Worm (Caenorhabditis elegans) whole organism, L4 larva: ENCODE measurements around the gene F17C11.11.
A peak's percentile ranks its signal among the peaks of the same experiment; 100 is the strongest.

Source experiments
- D1046.2 ChIP-seq: fragments of 200-800 bp; sonication (Bioruptor generic); IDR thresholded peaks from 2 replicates; pipeline ENCODE4 v1.3.6; 2022; ENCODE audit warnings: missing genetic modification characterization, missing compliant biosample characterization
- F44E2.7 ChIP-seq: fragments of 200-800 bp; sonication (Bioruptor generic); IDR thresholded peaks from 2 replicates; pipeline ENCODE4 v2.1.2; 2022; ENCODE audit warnings: missing genetic modification characterization, missing compliant biosample characterization
- Y105C5A.15 ChIP-seq: fragments of 200-800 bp; sonication (Bioruptor generic); IDR thresholded peaks from 2 replicates; pipeline ENCODE4 v1.3.6; 2022; ENCODE audit warnings: missing genetic modification characterization, missing compliant biosample characterization
- ZK546.5 ChIP-seq, 2 experiments: sonication (generic microtip); optimal IDR thresholded peaks; 2 replicates each; lab custom pipeline; 2017; ENCODE audit warnings: missing biosample characterization in 2 of 2, missing genetic modification characterization in 2 of 2
- aha-1 ChIP-seq: fragments of 150-350 bp; peaks from one replicate; lab custom pipeline; 2014; ENCODE audit warnings: missing biosample characterization, missing genetic modification characterization
- ama-1 ChIP-seq: fragments of 150-350 bp; optimal IDR thresholded peaks from 2 replicates; lab custom pipeline; 2014; ENCODE audit warnings: inconsistent platforms, mixed read lengths
- ceh-20 ChIP-seq: fragments of 200-800 bp; sonication (Bioruptor generic); IDR thresholded peaks from 2 replicates; pipeline ENCODE4 v1.3.6; 2022; ENCODE audit warnings: missing genetic modification reagents, missing genetic modification characterization, missing compliant biosample characterization
- ceh-28 ChIP-seq: fragments of 150-350 bp; optimal IDR thresholded peaks from 2 replicates; lab custom pipeline; 2014; ENCODE audit warnings: missing biosample characterization, missing genetic modification reagents, missing genetic modification characterization
- ceh-62 ChIP-seq: sonication (generic microtip); optimal IDR thresholded peaks from 2 replicates; lab custom pipeline; 2017; ENCODE audit warnings: missing biosample characterization, missing genetic modification characterization
- ces-1 ChIP-seq: fragments of 150-350 bp; sonication (generic microtip); optimal IDR thresholded peaks from 4 replicates; lab custom pipeline; 2014; ENCODE audit warnings: missing biosample characterization, missing genetic modification reagents, missing genetic modification characterization
- ctbp-1 ChIP-seq: fragments of 200-800 bp; sonication (Bioruptor generic); IDR thresholded peaks from 2 replicates; pipeline ENCODE4 v1.3.6; 2022; ENCODE audit warnings: missing genetic modification reagents, missing genetic modification characterization, missing compliant biosample characterization
- daf-12 ChIP-seq: fragments of 150-350 bp; optimal IDR thresholded peaks from 2 replicates; lab custom pipeline; 2014; ENCODE audit warnings: missing biosample characterization, missing genetic modification reagents, missing genetic modification characterization
- daf-16 ChIP-seq, 3 experiments: sonication (generic microtip); optimal IDR thresholded peaks; 2 replicates each; lab custom pipeline; 2016 to 2017; ENCODE audit warnings: missing genetic modification characterization in 3 of 3, missing genetic modification reagents in 3 of 3, mild to moderate bottlenecking in 2 of 3, missing compliant biosample characterization in 2 of 3, missing biosample characterization in 1 of 3, moderate library complexity in 1 of 3
- daf-8 ChIP-seq: fragments of 200-800 bp; sonication (Bioruptor generic); IDR thresholded peaks from 2 replicates; pipeline ENCODE4 v1.3.6; 2022; ENCODE audit warnings: missing genetic modification characterization, missing compliant biosample characterization
- dmd-8 ChIP-seq: fragments of 200-800 bp; sonication (Bioruptor generic); IDR thresholded peaks from 2 replicates; pipeline ENCODE4 v1.3.6; 2022; ENCODE audit warnings: missing genetic modification characterization, missing compliant biosample characterization
- egl-27 ChIP-seq: sonication (generic microtip); optimal IDR thresholded peaks from 3 replicates; lab custom pipeline; 2017; ENCODE audit warnings: missing biosample characterization, missing genetic modification reagents, missing genetic modification characterization
- egl-43 ChIP-seq: fragments of 200-800 bp; sonication (Bioruptor generic); IDR thresholded peaks from 2 replicates; pipeline ENCODE4 v1.3.6; 2022; ENCODE audit warnings: missing genetic modification reagents, missing genetic modification characterization, missing compliant biosample characterization
- fkh-10 ChIP-seq: fragments of 150-350 bp; optimal IDR thresholded peaks from 2 replicates; lab custom pipeline; 2014; ENCODE audit warnings: missing biosample characterization, missing genetic modification reagents, missing genetic modification characterization
- fos-1 ChIP-seq: fragments of 150-350 bp; optimal IDR thresholded peaks from 2 replicates; lab custom pipeline; 2014; ENCODE audit warnings: missing biosample characterization, missing genetic modification characterization
- hlh-11 ChIP-seq: fragments of 200-800 bp; sonication (Bioruptor generic); optimal IDR thresholded peaks from 2 replicates; lab custom pipeline; 2018; ENCODE audit warnings: mild to moderate bottlenecking, missing genetic modification characterization, missing compliant biosample characterization
- jun-1 ChIP-seq: fragments of 150-350 bp; optimal IDR thresholded peaks from 2 replicates; lab custom pipeline; 2014; ENCODE audit warnings: missing biosample characterization, missing genetic modification reagents, missing genetic modification characterization
- lin-38 ChIP-seq: fragments of 200-800 bp; sonication (Bioruptor generic); IDR thresholded peaks from 2 replicates; pipeline ENCODE4 v1.3.6; 2022; ENCODE audit warnings: missing genetic modification reagents, missing genetic modification characterization, missing compliant biosample characterization
- lsy-2 ChIP-seq, 2 experiments: fragments of 150-350 bp in 1 of 2; sonication (generic microtip) in 1 of 2; optimal IDR thresholded peaks; 2 replicates each; lab custom pipeline; 2014 to 2017; ENCODE audit warnings: missing biosample characterization in 2 of 2, missing genetic modification characterization in 2 of 2
- madf-5 ChIP-seq, 2 experiments: fragments of 200-800 bp; sonication (Bioruptor generic); IDR thresholded peaks; 2 replicates each; pipeline ENCODE4 v1.3.6; 2022; ENCODE audit warnings: missing compliant biosample characterization in 2 of 2, missing genetic modification characterization in 2 of 2
- mdl-1 ChIP-seq, 2 experiments: fragments of 150-350 bp in 1 of 2; sonication (generic microtip) in 1 of 2; optimal IDR thresholded peaks; 2 replicates each; lab custom pipeline; 2014 to 2017; ENCODE audit warnings: missing biosample characterization in 2 of 2, missing genetic modification characterization in 2 of 2
- mep-1 ChIP-seq: fragments of 150-350 bp; sonication (generic microtip); optimal IDR thresholded peaks from 3 replicates; lab custom pipeline; 2014; ENCODE audit warnings: missing biosample characterization, missing genetic modification characterization
- mes-2 ChIP-seq: sonication (generic microtip); optimal IDR thresholded peaks from 2 replicates; lab custom pipeline; 2016; ENCODE audit warnings: missing genotype, mild to moderate bottlenecking, missing genetic modification characterization, missing compliant biosample characterization; ENCODE audit not compliant: poor library complexity, severe bottlenecking
- nhr-10 ChIP-seq: fragments of 150-350 bp; optimal IDR thresholded peaks from 2 replicates; lab custom pipeline; 2014; ENCODE audit warnings: missing biosample characterization, missing genetic modification characterization
- nhr-111 ChIP-seq: fragments of 200-800 bp; sonication (Bioruptor generic); optimal IDR thresholded peaks from 2 replicates; lab custom pipeline; 2018; ENCODE audit warnings: mild to moderate bottlenecking, missing genetic modification characterization, missing compliant biosample characterization
- nhr-237 ChIP-seq: sonication (generic microtip); optimal IDR thresholded peaks from 2 replicates; lab custom pipeline; 2017; ENCODE audit warnings: missing biosample characterization, missing genetic modification characterization
- nhr-25 ChIP-seq: sonication (generic microtip); optimal IDR thresholded peaks from 2 replicates; lab custom pipeline; 2017; ENCODE audit warnings: missing genetic modification characterization, mild to moderate bottlenecking, missing compliant biosample characterization, antibody characterized with exemption, moderate library complexity, borderline replicate concordance; ENCODE audit not compliant: insufficient read depth
- nhr-28 ChIP-seq: fragments of 150-350 bp; optimal IDR thresholded peaks from 2 replicates; lab custom pipeline; 2014; ENCODE audit warnings: missing biosample characterization, missing genetic modification characterization
- nhr-41 ChIP-seq: fragments of 200-800 bp; sonication (Bioruptor generic); IDR thresholded peaks from 2 replicates; pipeline ENCODE4 v1.3.6; 2022; ENCODE audit warnings: missing genetic modification reagents, missing genetic modification characterization, missing compliant biosample characterization
- nhr-6 ChIP-seq: fragments of 150-350 bp; optimal IDR thresholded peaks from 2 replicates; lab custom pipeline; 2014; ENCODE audit warnings: missing biosample characterization, missing genetic modification characterization
- nhr-76 ChIP-seq: fragments of 150-350 bp; optimal IDR thresholded peaks from 2 replicates; lab custom pipeline; 2014; ENCODE audit warnings: missing biosample characterization, missing genetic modification characterization
- pha-4 ChIP-seq, 2 experiments: fragments of 150-350 bp in 1 of 2; fragments of 200-800 bp in 1 of 2; sonication (Bioruptor generic) in 1 of 2; IDR thresholded peaks in 1 of 2; optimal IDR thresholded peaks in 1 of 2; 2 replicates each; pipeline versions ENCODE4 v1.3.6 to Lab custom; 2014 to 2022; ENCODE audit warnings: missing genetic modification characterization in 2 of 2, missing genetic modification reagents in 2 of 2, missing biosample characterization in 1 of 2, missing compliant biosample characterization in 1 of 2
- php-3 ChIP-seq: fragments of 200-800 bp; sonication (Bioruptor generic); IDR thresholded peaks from 2 replicates; pipeline ENCODE4 v1.3.6; 2022; ENCODE audit warnings: missing genetic modification reagents, missing genetic modification characterization, missing compliant biosample characterization
- pqm-1 ChIP-seq: sonication (generic microtip); optimal IDR thresholded peaks from 2 replicates; lab custom pipeline; 2017; ENCODE audit warnings: missing biosample characterization, missing genetic modification characterization
- saeg-2 ChIP-seq: fragments of 200-800 bp; sonication (Bioruptor generic); IDR thresholded peaks from 2 replicates; pipeline ENCODE4 v1.3.6; 2022; ENCODE audit warnings: missing genetic modification reagents, missing genetic modification characterization, missing compliant biosample characterization
- sdz-12 ChIP-seq: fragments of 200-800 bp; sonication (Bioruptor generic); optimal IDR thresholded peaks from 2 replicates; lab custom pipeline; 2018; ENCODE audit warnings: mild to moderate bottlenecking, missing genetic modification characterization, missing compliant biosample characterization
- set-16 ChIP-seq: fragments of 200-800 bp; sonication (Bioruptor generic); IDR thresholded peaks from 2 replicates; pipeline ENCODE4 v1.3.6; 2022; ENCODE audit warnings: missing genetic modification reagents, missing genetic modification characterization, missing compliant biosample characterization
- tra-1 ChIP-seq: fragments of 200-800 bp; sonication (Bioruptor generic); IDR thresholded peaks from 2 replicates; pipeline ENCODE4 v1.3.6; 2022; ENCODE audit warnings: missing genetic modification reagents, missing genetic modification characterization, missing compliant biosample characterization
- unc-62 ChIP-seq, 3 experiments: fragments of 150-350 bp in 1 of 3; sonication (generic microtip); optimal IDR thresholded peaks in 2 of 3; peaks in 1 of 3; 1 replicate in 1 of 3; 2 replicates in 2 of 3; lab custom pipeline; 2014 to 2017; ENCODE audit warnings: missing biosample characterization in 3 of 3, missing genetic modification characterization in 3 of 3, missing genetic modification reagents in 3 of 3, missing genotype in 1 of 3
- vab-7 ChIP-seq: fragments of 200-800 bp; sonication (Bioruptor generic); IDR thresholded peaks from 2 replicates; pipeline ENCODE4 v1.3.6; 2022; ENCODE audit warnings: missing genetic modification reagents, missing genetic modification characterization, missing compliant biosample characterization
- zfp-3 ChIP-seq: fragments of 200-800 bp; sonication (Bioruptor generic); conservative IDR thresholded peaks from 2 replicates; pipeline ENCODE4 v1.3.6; 2022; ENCODE audit warnings: missing genetic modification reagents, missing genetic modification characterization, missing compliant biosample characterization
- zip-2 ChIP-seq: fragments of 150-350 bp; optimal IDR thresholded peaks from 2 replicates; lab custom pipeline; 2014; ENCODE audit warnings: missing biosample characterization, missing genetic modification characterization
- ztf-11 ChIP-seq: fragments of 150-350 bp; optimal IDR thresholded peaks from 2 replicates; lab custom pipeline; 2014; ENCODE audit warnings: missing biosample characterization, missing genetic modification characterization
- ztf-7 ChIP-seq: fragments of 150-350 bp; optimal IDR thresholded peaks from 2 replicates; lab custom pipeline; 2014; ENCODE audit warnings: missing biosample characterization, missing genetic modification characterization

Gene F17C11.11

DNA sequence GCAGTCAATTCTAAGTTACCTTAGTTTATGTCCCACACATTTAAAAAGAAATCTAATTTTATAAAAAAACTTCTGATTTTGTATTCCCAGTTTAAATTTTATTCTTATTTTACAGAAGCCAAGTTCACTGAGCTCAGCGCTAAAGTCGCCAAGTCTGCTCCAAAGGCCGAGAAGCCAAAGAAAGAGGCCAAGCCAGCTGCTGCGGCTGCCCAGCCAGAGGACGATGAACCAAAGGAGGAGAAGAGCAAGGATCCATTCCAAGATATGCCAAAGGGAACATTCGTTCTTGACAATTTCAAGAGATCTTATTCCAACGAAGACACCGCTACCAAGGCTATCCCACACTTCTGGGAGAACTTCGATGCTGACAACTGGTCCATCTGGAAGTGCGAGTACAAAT is 28.3 kb upstream of the F17C11.11 start:
- TF ChIP-seq sdz-12 (GFP tag; lab: Kevin White, UChicago), result peak; percentile 34
- TF ChIP-seq aha-1 (tag; lab: Kevin White, UChicago), result peak; percentile 78
- TF ChIP-seq nhr-10 (tag; lab: Kevin White, UChicago), result no peak
- peak; percentile 44 for TF ChIP-seq lin-38 (GFP tag; lab: Robert Waterston, UW)
- TF ChIP-seq madf-5 (GFP tag; IDR thresholded peaks at IDR 0.05; lab: Robert Waterston, UW), result 0 out of 4 replicates have a peak, but pooled peaks of 1 of the 2 experiments have one; percentile 48
- TF ChIP-seq set-16 (GFP tag; lab: Robert Waterston, UW), result peak; percentile 54
- no peak for TF ChIP-seq ZK546.5 (tag; optimal IDR thresholded peaks at IDR 0.05; lab: Kevin White, UChicago)
- 0 out of 2 replicates have a peak, but pooled peaks have one; percentile 44 for TF ChIP-seq egl-43 (GFP tag; lab: Robert Waterston, UW)

DNA sequence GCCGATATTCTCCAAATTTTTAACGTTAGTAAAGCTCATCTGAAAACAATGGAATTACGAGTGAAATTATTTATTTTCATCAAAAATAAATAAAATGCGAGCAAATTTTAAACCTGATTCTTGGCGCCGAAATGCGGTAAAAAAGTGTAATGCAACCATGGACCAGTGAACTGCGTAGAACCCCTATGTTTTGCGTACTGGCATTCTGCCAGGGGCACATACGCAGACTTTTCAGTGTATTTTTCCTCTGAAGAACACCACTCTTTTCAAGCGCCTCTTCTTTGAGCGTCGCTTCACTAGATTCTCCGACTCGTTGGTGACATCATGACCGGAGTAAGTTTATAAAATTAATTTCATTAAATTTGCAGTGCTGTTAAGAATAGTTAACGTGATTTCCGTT is 26.9 kb upstream of the F17C11.11 start, which contains the start of the genes ctf-4 and eef-1G:
Gene ctf-4 (minus strand): TSS at position 39 of the 400 bp plus-strand sequence.
Gene eef-1G (plus strand): TSS at position 219 of the 400 bp plus-strand sequence.
- TF ChIP-seq nhr-237 (tag; lab: Kevin White, UChicago) (peak; percentile 12), nhr-25 (tag; lab: Kevin White, UChicago) (peak; percentile 97), jun-1 (peak; percentile 84), dmd-8 (peak; percentile 34; the same call in 1 of the 2 replicates), nhr-28 (tag; lab: Kevin White, UChicago) (peak; percentile 97), saeg-2 (GFP tag; lab: Robert Waterston, UW) (peak; percentile 87), mdl-1 (tag; optimal IDR thresholded peaks at IDR 0.05; lab: Kevin White, UChicago) (peak in 1 of 2 experiments; percentile 76), nhr-6 (tag; lab: Kevin White, UChicago) (peak; percentile 97), ztf-11 (tag; lab: Kevin White, UChicago) (no peak), daf-12 (tag; lab: Kevin White, UChicago) (no peak), tra-1 (GFP tag; lab: Robert Waterston, UW) (peak; percentile 85; the same call in 1 of the 2 replicates), hlh-11 (tag; lab: Kevin White, UChicago) (peak; percentile 98), php-3 (GFP tag; lab: Robert Waterston, UW) (peak; percentile 82), ztf-7 (tag; lab: Kevin White, UChicago) (no peak), mes-2 (tag; lab: Kevin White, UChicago) (peak; percentile 93), F44E2.7 (GFP tag; lab: Robert Waterston, UW) (no peak), nhr-111 (GFP tag; lab: Kevin White, UChicago) (no peak), egl-27 (peak; percentile 64), daf-8 (GFP tag; lab: Robert Waterston, UW) (no peak), zip-2 (tag; lab: Kevin White, UChicago) (peak; percentile 64), fos-1 (tag; lab: Kevin White, UChicago) (peak; percentile 40), lsy-2 (tag; optimal IDR thresholded peaks at IDR 0.05; lab: Kevin White, UChicago) (peak; percentile 71 to 96), zfp-3 (GFP tag; lab: Robert Waterston, UW) (peak; percentile 83), D1046.2 (GFP tag; lab: Robert Waterston, UW) (no peak), nhr-41 (GFP tag; lab: Robert Waterston, UW) (0 out of 2 replicates have a peak, but pooled peaks have one; percentile 23), lin-38 (GFP tag; lab: Robert Waterston, UW) (peak; percentile 99), ceh-62 (tag; lab: Kevin White, UChicago) (no peak), ama-1 (lab: Kevin White, UChicago) (peak; percentile 83), ceh-20 (GFP tag; lab: Robert Waterston, UW) (peak; percentile 94), pha-4 (GFP tag; IDR thresholded peaks at IDR 0.05; lab: Robert Waterston, UW) (peak; percentile 92), pha-4 (tag; optimal IDR thresholded peaks at IDR 0.05; lab: Kevin White, UChicago) (peak; percentile 100), ces-1 (GFP tag; lab: Kevin White, UChicago) (no peak), nhr-76 (tag; lab: Kevin White, UChicago) (peak; percentile 18), unc-62 (GFP tag; optimal IDR thresholded peaks at IDR 0.05 in 1 of 2; lab: Kevin White, UChicago) (peak in 1 of 2 experiments; percentile 97), unc-62 (tag; optimal IDR thresholded peaks at IDR 0.05; lab: Kevin White, UChicago) (no peak), pqm-1 (tag; lab: Kevin White, UChicago) (peak; percentile 78), ceh-28 (tag; lab: Kevin White, UChicago) (no peak), vab-7 (peak; percentile 64), fkh-10 (peak; percentile 87), Y105C5A.15 (no peak), daf-16 (GFP tag; optimal IDR thresholded peaks at IDR 0.05; lab: Kevin White, UChicago) (peak; percentile 64 to 89), daf-16 (tag; optimal IDR thresholded peaks at IDR 0.05; lab: Kevin White, UChicago) (peak; percentile 86), mep-1 (tag; lab: Kevin White, UChicago) (peak; percentile 98), egl-43 (GFP tag; lab: Robert Waterston, UW) (peak; percentile 60; the same call in 1 of the 2 replicates), ctbp-1 (GFP tag; lab: Robert Waterston, UW) (peak; percentile 92)
